Worm (Caenorhabditis elegans) whole organism, L4 larva: ENCODE results near the gene T22C8.3.

Source experiments
- ZK546.5 ChIP-seq, 2 experiments: sonication (generic microtip); optimal IDR thresholded peaks; 2 replicates each; lab custom pipeline; 2017; ENCODE audit warnings: missing biosample characterization in 2 of 2, missing genetic modification characterization in 2 of 2
- aly-2 ChIP-seq: sonication (generic microtip); optimal IDR thresholded peaks from 2 replicates; lab custom pipeline; 2018; ENCODE audit warnings: missing biosample characterization, missing genetic modification characterization
- ama-1 ChIP-seq: fragments of 150-350 bp; optimal IDR thresholded peaks from 2 replicates; lab custom pipeline; 2014; ENCODE audit warnings: inconsistent platforms, mixed read lengths
- ceh-82 ChIP-seq: sonication (generic microtip); optimal IDR thresholded peaks from 2 replicates; lab custom pipeline; 2017; ENCODE audit warnings: missing biosample characterization, missing genetic modification characterization
- daf-16 ChIP-seq, 3 experiments: sonication (generic microtip); optimal IDR thresholded peaks; 2 replicates each; lab custom pipeline; 2016 to 2017; ENCODE audit warnings: missing genetic modification characterization in 3 of 3, missing genetic modification reagents in 3 of 3, mild to moderate bottlenecking in 2 of 3, missing compliant biosample characterization in 2 of 3, missing biosample characterization in 1 of 3, moderate library complexity in 1 of 3
- jun-1 ChIP-seq: fragments of 150-350 bp; optimal IDR thresholded peaks from 2 replicates; lab custom pipeline; 2014; ENCODE audit warnings: missing biosample characterization, missing genetic modification reagents, missing genetic modification characterization
- nhr-237 ChIP-seq: sonication (generic microtip); optimal IDR thresholded peaks from 2 replicates; lab custom pipeline; 2017; ENCODE audit warnings: missing biosample characterization, missing genetic modification characterization
- sdz-12 ChIP-seq: fragments of 200-800 bp; sonication (Bioruptor generic); optimal IDR thresholded peaks from 2 replicates; lab custom pipeline; 2018; ENCODE audit warnings: mild to moderate bottlenecking, missing genetic modification characterization, missing compliant biosample characterization
- vab-7 ChIP-seq: fragments of 200-800 bp; sonication (Bioruptor generic); IDR thresholded peaks from 2 replicates; pipeline ENCODE4 v1.3.6; 2022; ENCODE audit warnings: missing genetic modification reagents, missing genetic modification characterization, missing compliant biosample characterization

DNA sequence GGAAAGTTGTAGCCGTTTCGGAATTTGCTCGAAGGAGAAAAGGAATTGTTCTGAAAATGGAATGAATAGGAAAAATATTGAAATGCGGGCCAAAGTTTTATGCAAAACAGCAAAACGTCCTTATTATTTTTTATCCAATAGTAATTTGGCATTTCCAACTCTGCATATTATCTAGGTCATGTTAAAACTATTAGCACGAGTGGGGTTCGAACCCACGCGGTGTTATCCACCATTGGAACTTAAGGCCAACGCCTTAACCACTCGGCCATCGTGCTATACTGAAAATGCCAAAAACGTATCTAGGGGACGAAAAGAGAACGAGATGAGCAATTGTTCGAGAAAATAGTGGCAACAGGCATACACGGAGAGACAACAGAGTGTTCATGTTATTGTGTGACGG lies 10.0 kb upstream of the T22C8.3 start:
- TF ChIP-seq jun-1 (tag; lab: Kevin White, UChicago) = no peak
- no peak for TF ChIP-seq aly-2
- no peak for TF ChIP-seq nhr-237 (tag; lab: Kevin White, UChicago)
- no peak for TF ChIP-seq daf-16 (GFP tag; optimal IDR thresholded peaks at IDR 0.05; lab: Kevin White, UChicago)
- no peak for TF ChIP-seq daf-16 (tag; optimal IDR thresholded peaks at IDR 0.05; lab: Kevin White, UChicago)
- TF ChIP-seq sdz-12 (GFP tag; lab: Kevin White, UChicago) = no peak
- no peak for TF ChIP-seq ceh-82 (tag; lab: Kevin White, UChicago)
- TF ChIP-seq ZK546.5 (tag; optimal IDR thresholded peaks at IDR 0.05; lab: Kevin White, UChicago) = no peak
- no peak for TF ChIP-seq ama-1 (lab: Kevin White, UChicago)
- no peak for TF ChIP-seq vab-7 (GFP tag; lab: Robert Waterston, UW)
